Fruit fly (Drosophila melanogaster) Kc167 (cell line): ENCODE data around the gene CG10680.

Experiments used
- Myc ChIP-seq: fragments of >200 bp; optimal IDR thresholded peaks from 2 replicates; lab custom pipeline; 2017; ENCODE audit warnings: missing external identifiers
- Sin3A ChIP-seq: fragments of >200 bp; optimal IDR thresholded peaks from 2 replicates; lab custom pipeline; 2018; ENCODE audit warnings: missing external identifiers
- h ChIP-seq: fragments of >200 bp; optimal IDR thresholded peaks from 3 replicates; lab custom pipeline; 2018; ENCODE audit warnings: missing external identifiers
- insv ChIP-seq: fragments of >200 bp; optimal IDR thresholded peaks from 3 replicates; lab custom pipeline; 2018; ENCODE audit warnings: missing external identifiers
- psq ChIP-seq: fragments of >200 bp; optimal IDR thresholded peaks from 2 replicates; lab custom pipeline; 2017; ENCODE audit warnings: missing external identifiers
- ttk ChIP-seq: sonication (Bioruptor generic); optimal IDR thresholded peaks from 2 replicates; lab custom pipeline; 2017; ENCODE audit warnings: missing external identifiers

- TF ChIP-seq Myc, result no peak
- TF ChIP-seq psq (lab: Kevin White, UChicago), result no peak
- TF ChIP-seq h, result no peak
- TF ChIP-seq ttk, result no peak
- no peak for TF ChIP-seq Sin3A (lab: Kevin White, UChicago)
- TF ChIP-seq insv (lab: Kevin White, UChicago), result no peak
Observed at dm6 chr2L:19935085-19935846, 28.7 kb upstream of the CG10680 start.
